Worm (Caenorhabditis elegans): ENCODE results near the gene cka-2.

ce11 chrX:4245124-4245523 is 40.8 kb upstream of the cka-2 start:
- TF ChIP-seq lin-15B (tag; optimal IDR thresholded peaks at IDR 0.05) (no peak), nhr-77 (tag; optimal IDR thresholded peaks at IDR 0.05) (no peak)
